Worm (Caenorhabditis elegans): ENCODE data around the gene hlh-17.

- TF ChIP-seq fos-1 (tag; optimal IDR thresholded peaks at IDR 0.05) (no peak), nhr-11 (tag; optimal IDR thresholded peaks at IDR 0.05) (no peak), ztf-4 (tag; optimal IDR thresholded peaks at IDR 0.05) (no peak), R02D3.7 (tag; optimal IDR thresholded peaks at IDR 0.05) (no peak), ZK546.5 (tag; optimal IDR thresholded peaks at IDR 0.05) (no peak), nhr-76 (tag; optimal IDR thresholded peaks at IDR 0.05) (no peak), fkh-2 (tag; optimal IDR thresholded peaks at IDR 0.05) (no peak), elt-2 (tag; optimal IDR thresholded peaks at IDR 0.05) (no peak), mml-1 (tag; optimal IDR thresholded peaks at IDR 0.05) (no peak), pqm-1 (tag; optimal IDR thresholded peaks at IDR 0.05) (no peak), pha-4 (tag; optimal IDR thresholded peaks at IDR 0.05) (no peak), ama-1 (optimal IDR thresholded peaks at IDR 0.05) (no peak)
Measured at ce11 chrIV:16290745-16291144, 36.2 kb downstream of the hlh-17 start, which contains the start of gene srz-75.
